Worm (Caenorhabditis elegans) whole organism, young adult: Measurements from ENCODE around the gene set-2.

ENCODE experiments used
- F23B12.7 ChIP-seq: sonication (generic microtip); optimal IDR thresholded peaks from 2 replicates; lab custom pipeline; 2017; ENCODE audit warnings: missing genetic modification characterization, mild to moderate bottlenecking, missing compliant biosample characterization, antibody characterized with exemption, moderate library complexity; ENCODE audit not compliant: insufficient read depth
- dpff-1 ChIP-seq: sonication (generic microtip); optimal IDR thresholded peaks from 2 replicates; lab custom pipeline; 2017; ENCODE audit warnings: mild to moderate bottlenecking, missing genetic modification characterization, missing compliant biosample characterization
- madf-10 ChIP-seq: sonication (generic microtip); optimal IDR thresholded peaks from 2 replicates; lab custom pipeline; 2016; ENCODE audit warnings: mild to moderate bottlenecking, missing genetic modification characterization, missing compliant biosample characterization
- snpc-4 ChIP-seq, 5 experiments: fragments of 150-350 bp in 1 of 5; sonication (generic microtip) in 4 of 5; optimal IDR thresholded peaks; 2 replicates each; lab custom pipeline; 2014 to 2018; ENCODE audit warnings: missing genetic modification characterization in 5 of 5, missing biosample characterization in 3 of 5, antibody characterized with exemption in 2 of 5, mild to moderate bottlenecking in 2 of 5, missing compliant biosample characterization in 2 of 5, missing genotype in 2 of 5, moderate library complexity in 2 of 5, missing genetic modification reagents in 1 of 5
- unc-62 ChIP-seq: fragments of 150-350 bp; optimal IDR thresholded peaks from 2 replicates; lab custom pipeline; 2014; ENCODE audit warnings: missing biosample characterization, missing genetic modification reagents, missing genetic modification characterization

ce11 chrIII:4883429-4883828 is 46.6 kb downstream of the set-2 start, which contains the start of gene clec-5:
- no peak for TF ChIP-seq dpff-1
- no peak for TF ChIP-seq F23B12.7
- TF ChIP-seq madf-10 (tag; lab: Kevin White, UChicago), result no peak
- no peak for TF ChIP-seq snpc-4 (GFP tag; optimal IDR thresholded peaks at IDR 0.05; lab: Kevin White, UChicago)
- no peak for TF ChIP-seq snpc-4 (tag; optimal IDR thresholded peaks at IDR 0.05; lab: Kevin White, UChicago)
- TF ChIP-seq unc-62, result no peak
